Worm (Caenorhabditis elegans): ENCODE results near the gene srh-231.

DNA sequence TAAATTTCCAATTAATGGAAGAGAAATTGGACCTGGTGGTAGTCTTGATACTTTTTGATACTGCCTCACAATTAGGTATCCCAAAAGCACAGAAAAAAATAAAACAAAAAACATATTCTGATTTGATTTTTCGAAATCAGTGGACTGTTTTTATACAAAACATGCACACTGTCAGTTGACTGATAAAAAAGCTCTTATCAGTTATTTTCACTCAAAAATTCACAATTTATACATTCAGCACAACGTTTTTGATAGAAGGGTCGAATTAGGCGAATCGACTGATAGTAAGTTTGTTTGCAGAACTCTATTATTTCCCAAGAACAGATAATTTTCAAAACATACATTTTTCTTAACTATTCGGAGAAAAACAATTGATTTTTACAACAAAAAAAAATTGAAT lies 12.0 kb upstream of the srh-231 start, which contains the start of gene cyp-35A2:
- TF ChIP-seq atf-7 (tag; optimal IDR thresholded peaks at IDR 0.05) (no peak), ama-1 (optimal IDR thresholded peaks at IDR 0.05) (no peak), ama-1 (GFP tag; optimal IDR thresholded peaks at IDR 0.05) (no peak)
